Worm (Caenorhabditis elegans) whole organism, L4 larva: Measurements from ENCODE around the gene C03G5.14.
A peak's percentile ranks its signal among the peaks of the same experiment; 100 is the strongest.

ENCODE experiments used
- F10B5.3 ChIP-seq: sonication (generic microtip); optimal IDR thresholded peaks from 2 replicates; lab custom pipeline; 2016; ENCODE audit warnings: mild to moderate bottlenecking, missing genetic modification characterization, missing compliant biosample characterization
- F44E2.7 ChIP-seq: fragments of 200-800 bp; sonication (Bioruptor generic); IDR thresholded peaks from 2 replicates; pipeline ENCODE4 v2.1.2; 2022; ENCODE audit warnings: missing genetic modification characterization, missing compliant biosample characterization
- Y48G9A.11 ChIP-seq: fragments of 200-800 bp; sonication (Bioruptor generic); IDR thresholded peaks from 2 replicates; pipeline ENCODE4 v1.3.6; 2022; ENCODE audit warnings: missing genetic modification reagents, missing genetic modification characterization, missing compliant biosample characterization
- Y75B8A.6 ChIP-seq: fragments of 200-800 bp; sonication (Bioruptor generic); IDR thresholded peaks from 2 replicates; pipeline ENCODE4 v1.3.6; 2022; ENCODE audit warnings: missing genetic modification reagents, missing genetic modification characterization, missing compliant biosample characterization
- ZK337.2 ChIP-seq: fragments of 200-800 bp; sonication (Bioruptor generic); IDR thresholded peaks from 2 replicates; pipeline ENCODE4 v1.3.6; 2022; ENCODE audit warnings: missing genetic modification reagents, missing genetic modification characterization, missing compliant biosample characterization
- ZK546.5 ChIP-seq, 2 experiments: sonication (generic microtip); optimal IDR thresholded peaks; 2 replicates each; lab custom pipeline; 2017; ENCODE audit warnings: missing biosample characterization in 2 of 2, missing genetic modification characterization in 2 of 2
- aha-1 ChIP-seq: fragments of 150-350 bp; peaks from one replicate; lab custom pipeline; 2014; ENCODE audit warnings: missing biosample characterization, missing genetic modification characterization
- ama-1 ChIP-seq: fragments of 150-350 bp; optimal IDR thresholded peaks from 2 replicates; lab custom pipeline; 2014; ENCODE audit warnings: inconsistent platforms, mixed read lengths
- ceh-20 ChIP-seq: fragments of 200-800 bp; sonication (Bioruptor generic); IDR thresholded peaks from 2 replicates; pipeline ENCODE4 v1.3.6; 2022; ENCODE audit warnings: missing genetic modification reagents, missing genetic modification characterization, missing compliant biosample characterization
- ceh-32 ChIP-seq: sonication (generic microtip); optimal IDR thresholded peaks from 2 replicates; lab custom pipeline; 2016; ENCODE audit warnings: mild to moderate bottlenecking, missing genetic modification characterization, missing compliant biosample characterization; ENCODE audit not compliant: poor library complexity
- ceh-62 ChIP-seq: sonication (generic microtip); optimal IDR thresholded peaks from 2 replicates; lab custom pipeline; 2017; ENCODE audit warnings: missing biosample characterization, missing genetic modification characterization
- ces-1 ChIP-seq: fragments of 150-350 bp; sonication (generic microtip); optimal IDR thresholded peaks from 4 replicates; lab custom pipeline; 2014; ENCODE audit warnings: missing biosample characterization, missing genetic modification reagents, missing genetic modification characterization
- daf-19 ChIP-seq: fragments of 200-800 bp; sonication (Bioruptor generic); conservative IDR thresholded peaks from 2 replicates; pipeline ENCODE4 v1.3.6; 2022; ENCODE audit warnings: missing genetic modification characterization, missing compliant biosample characterization
- daf-8 ChIP-seq: fragments of 200-800 bp; sonication (Bioruptor generic); IDR thresholded peaks from 2 replicates; pipeline ENCODE4 v1.3.6; 2022; ENCODE audit warnings: missing genetic modification characterization, missing compliant biosample characterization
- dmd-6 ChIP-seq: fragments of 200-800 bp; sonication (Bioruptor generic); IDR thresholded peaks from 2 replicates; pipeline ENCODE4 v1.3.6; 2022; ENCODE audit warnings: missing genetic modification reagents, missing genetic modification characterization, missing compliant biosample characterization
- dpl-1 ChIP-seq: fragments of 150-350 bp; optimal IDR thresholded peaks from 2 replicates; lab custom pipeline; 2014; ENCODE audit warnings: missing biosample characterization, missing genetic modification reagents, missing genetic modification characterization
- duxl-1 ChIP-seq: sonication (generic microtip); optimal IDR thresholded peaks from 2 replicates; lab custom pipeline; 2016; ENCODE audit warnings: mild to moderate bottlenecking, missing genetic modification characterization, moderate library complexity, missing compliant biosample characterization; ENCODE audit not compliant: poor library complexity
- egl-27 ChIP-seq: sonication (generic microtip); optimal IDR thresholded peaks from 3 replicates; lab custom pipeline; 2017; ENCODE audit warnings: missing biosample characterization, missing genetic modification reagents, missing genetic modification characterization
- fos-1 ChIP-seq: fragments of 150-350 bp; optimal IDR thresholded peaks from 2 replicates; lab custom pipeline; 2014; ENCODE audit warnings: missing biosample characterization, missing genetic modification characterization
- hlh-11 ChIP-seq: fragments of 200-800 bp; sonication (Bioruptor generic); optimal IDR thresholded peaks from 2 replicates; lab custom pipeline; 2018; ENCODE audit warnings: mild to moderate bottlenecking, missing genetic modification characterization, missing compliant biosample characterization
- lin-13 ChIP-seq: fragments of 150-350 bp; optimal IDR thresholded peaks from 2 replicates; lab custom pipeline; 2014; ENCODE audit warnings: missing biosample characterization, missing genetic modification reagents, missing genetic modification characterization
- lin-15B ChIP-seq: fragments of 150-350 bp; sonication (generic microtip); optimal IDR thresholded peaks from 3 replicates; lab custom pipeline; 2014; ENCODE audit warnings: missing biosample characterization, missing genetic modification characterization
- mdl-1 ChIP-seq, 2 experiments: fragments of 150-350 bp in 1 of 2; sonication (generic microtip) in 1 of 2; optimal IDR thresholded peaks; 2 replicates each; lab custom pipeline; 2014 to 2017; ENCODE audit warnings: missing biosample characterization in 2 of 2, missing genetic modification characterization in 2 of 2
- mdt-29 ChIP-seq: fragments of 200-800 bp; sonication (Bioruptor generic); IDR thresholded peaks from 2 replicates; pipeline ENCODE4 v1.3.6; 2022; ENCODE audit warnings: missing genetic modification reagents, missing genetic modification characterization, missing compliant biosample characterization
- nhr-11 ChIP-seq: fragments of 150-350 bp; optimal IDR thresholded peaks from 2 replicates; lab custom pipeline; 2014; ENCODE audit warnings: missing biosample characterization, missing genetic modification characterization
- nhr-111 ChIP-seq: fragments of 200-800 bp; sonication (Bioruptor generic); optimal IDR thresholded peaks from 2 replicates; lab custom pipeline; 2018; ENCODE audit warnings: mild to moderate bottlenecking, missing genetic modification characterization, missing compliant biosample characterization
- nhr-25 ChIP-seq: sonication (generic microtip); optimal IDR thresholded peaks from 2 replicates; lab custom pipeline; 2017; ENCODE audit warnings: missing genetic modification characterization, mild to moderate bottlenecking, missing compliant biosample characterization, antibody characterized with exemption, moderate library complexity, borderline replicate concordance; ENCODE audit not compliant: insufficient read depth
- nhr-28 ChIP-seq: fragments of 150-350 bp; optimal IDR thresholded peaks from 2 replicates; lab custom pipeline; 2014; ENCODE audit warnings: missing biosample characterization, missing genetic modification characterization
- nhr-41 ChIP-seq: fragments of 200-800 bp; sonication (Bioruptor generic); IDR thresholded peaks from 2 replicates; pipeline ENCODE4 v1.3.6; 2022; ENCODE audit warnings: missing genetic modification reagents, missing genetic modification characterization, missing compliant biosample characterization
- nhr-48 ChIP-seq: sonication (generic microtip); optimal IDR thresholded peaks from 2 replicates; lab custom pipeline; 2016; ENCODE audit warnings: mild to moderate bottlenecking, missing genetic modification characterization, missing compliant biosample characterization
- nhr-76 ChIP-seq: fragments of 150-350 bp; optimal IDR thresholded peaks from 2 replicates; lab custom pipeline; 2014; ENCODE audit warnings: missing biosample characterization, missing genetic modification characterization
- nhr-77 ChIP-seq: fragments of 150-350 bp; optimal IDR thresholded peaks from 2 replicates; lab custom pipeline; 2014; ENCODE audit warnings: missing biosample characterization, missing genetic modification characterization
- pha-4 ChIP-seq, 2 experiments: fragments of 150-350 bp in 1 of 2; fragments of 200-800 bp in 1 of 2; sonication (Bioruptor generic) in 1 of 2; IDR thresholded peaks in 1 of 2; optimal IDR thresholded peaks in 1 of 2; 2 replicates each; pipeline versions ENCODE4 v1.3.6 to Lab custom; 2014 to 2022; ENCODE audit warnings: missing genetic modification characterization in 2 of 2, missing genetic modification reagents in 2 of 2, missing biosample characterization in 1 of 2, missing compliant biosample characterization in 1 of 2
- pqm-1 ChIP-seq: sonication (generic microtip); optimal IDR thresholded peaks from 2 replicates; lab custom pipeline; 2017; ENCODE audit warnings: missing biosample characterization, missing genetic modification characterization
- saeg-2 ChIP-seq: fragments of 200-800 bp; sonication (Bioruptor generic); IDR thresholded peaks from 2 replicates; pipeline ENCODE4 v1.3.6; 2022; ENCODE audit warnings: missing genetic modification reagents, missing genetic modification characterization, missing compliant biosample characterization
- set-16 ChIP-seq: fragments of 200-800 bp; sonication (Bioruptor generic); IDR thresholded peaks from 2 replicates; pipeline ENCODE4 v1.3.6; 2022; ENCODE audit warnings: missing genetic modification reagents, missing genetic modification characterization, missing compliant biosample characterization
- snpc-1.2 ChIP-seq: fragments of 200-800 bp; sonication (Bioruptor generic); IDR thresholded peaks from 2 replicates; pipeline ENCODE4 v1.3.6; 2022; ENCODE audit warnings: missing genetic modification reagents, missing genetic modification characterization, missing compliant biosample characterization
- spr-3 ChIP-seq: fragments of 200-800 bp; sonication (Bioruptor generic); optimal IDR thresholded peaks from 2 replicates; lab custom pipeline; 2018; ENCODE audit warnings: mild to moderate bottlenecking, missing genetic modification characterization, missing compliant biosample characterization
- unc-130 ChIP-seq: sonication (generic microtip); optimal IDR thresholded peaks from 2 replicates; lab custom pipeline; 2016; ENCODE audit warnings: missing genetic modification reagents, missing genetic modification characterization, missing compliant biosample characterization
- zag-1 ChIP-seq: fragments of 150-350 bp; optimal IDR thresholded peaks from 2 replicates; lab custom pipeline; 2014; ENCODE audit warnings: missing biosample characterization, missing genetic modification characterization
- zip-11 ChIP-seq: fragments of 200-800 bp; sonication (Bioruptor generic); IDR thresholded peaks from 2 replicates; pipeline ENCODE4 v1.3.6; 2022; ENCODE audit warnings: missing genetic modification characterization, missing compliant biosample characterization
- zip-2 ChIP-seq: fragments of 150-350 bp; optimal IDR thresholded peaks from 2 replicates; lab custom pipeline; 2014; ENCODE audit warnings: missing biosample characterization, missing genetic modification characterization

C03G5.14 gene

DNA sequence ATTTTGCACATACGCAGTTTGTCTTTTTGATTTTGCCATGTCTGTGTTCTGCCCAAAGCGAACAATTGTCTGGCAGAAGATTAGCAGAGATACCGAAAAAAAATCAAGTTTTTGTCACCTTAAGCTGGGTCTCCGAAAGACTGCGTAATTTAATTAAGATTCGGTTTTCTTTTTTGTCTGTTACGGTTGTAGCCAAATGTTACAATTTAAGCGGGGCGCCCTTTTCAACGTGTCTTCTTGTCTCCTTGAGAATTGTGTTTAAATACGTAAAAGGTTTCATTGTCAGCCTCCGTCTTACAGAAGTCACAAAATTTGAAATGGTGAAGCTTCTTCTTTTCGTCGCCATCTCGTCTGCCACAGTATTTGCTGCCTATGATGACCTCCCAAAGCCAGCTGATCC, 22.0 kb upstream of the C03G5.14 start, which contains the start of gene grd-14:
grd-14 (plus strand) TSS at position 301 of the 400 bp plus-strand sequence.
- TF ChIP-seq aha-1 (peak; percentile 13), nhr-28 (tag; lab: Kevin White, UChicago) (no peak)

DNA sequence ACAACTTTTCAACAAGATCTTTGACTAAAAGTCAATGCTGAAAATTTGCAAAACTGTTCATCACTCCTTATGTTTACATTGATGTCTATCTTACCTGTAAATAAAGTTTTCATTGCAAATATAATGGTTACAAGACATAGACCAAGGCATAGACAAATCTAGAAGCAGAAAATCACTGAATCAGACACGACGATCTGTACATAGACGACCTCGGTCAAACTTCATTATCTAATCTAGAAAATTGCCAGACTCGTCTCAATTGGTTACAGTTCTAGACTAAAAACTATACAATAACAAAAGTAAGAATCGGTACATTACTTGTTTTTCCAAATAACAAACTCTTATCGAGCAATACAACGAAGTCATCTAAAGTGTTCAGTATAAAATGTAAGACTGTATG, 20.8 kb upstream of the C03G5.14 start, which contains the start of gene grd-4:
grd-4 (plus strand) TSS at position 301 of the 400 bp plus-strand sequence.
- TF ChIP-seq egl-27 (tag; lab: Kevin White, UChicago) (no peak), zag-1 (tag; lab: Kevin White, UChicago) (no peak), unc-130 (GFP tag; lab: Kevin White, UChicago) (no peak), nhr-111 (no peak), aha-1 (no peak), nhr-11 (no peak), ceh-32 (tag; lab: Kevin White, UChicago) (no peak), spr-3 (GFP tag; lab: Kevin White, UChicago) (no peak), ZK337.2 (GFP tag; lab: Robert Waterston, UW) (no peak), dmd-6 (GFP tag; lab: Robert Waterston, UW) (no peak), daf-8 (GFP tag; lab: Robert Waterston, UW) (no peak), ces-1 (GFP tag; lab: Kevin White, UChicago) (no peak), ZK546.5 (tag; optimal IDR thresholded peaks at IDR 0.05; lab: Kevin White, UChicago) (no peak), ceh-20 (GFP tag; lab: Robert Waterston, UW) (no peak)

DNA sequence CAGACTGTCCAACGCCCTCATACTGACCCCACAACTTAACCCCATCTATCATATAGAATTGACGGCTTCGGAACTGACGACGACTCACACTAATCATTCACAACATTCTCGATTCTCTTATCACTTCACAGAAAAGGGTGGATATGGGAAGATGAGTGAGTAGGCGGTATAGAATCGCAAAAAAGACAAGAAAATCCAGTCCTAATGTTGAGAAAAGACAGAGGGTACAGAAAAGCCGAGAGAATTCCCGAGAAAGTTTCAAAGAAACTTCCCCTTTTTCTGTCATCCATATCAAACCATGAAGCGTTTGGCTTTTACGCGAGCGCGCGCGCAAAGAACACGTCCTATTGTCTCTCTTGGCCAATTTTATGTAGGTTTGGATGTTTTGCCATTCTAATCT, 17.5 kb upstream of the C03G5.14 start:
- TF ChIP-seq zip-11 (GFP tag; lab: Robert Waterston, UW) (no peak), nhr-77 (tag; lab: Kevin White, UChicago) (no peak), aha-1 (peak; percentile 56), Y48G9A.11 (GFP tag; lab: Robert Waterston, UW) (no peak), hlh-11 (tag; lab: Kevin White, UChicago) (peak; percentile 28), pqm-1 (tag; lab: Kevin White, UChicago) (no peak), F10B5.3 (tag; lab: Kevin White, UChicago) (no peak), nhr-41 (GFP tag; lab: Robert Waterston, UW) (no peak), ZK546.5 (tag; optimal IDR thresholded peaks at IDR 0.05; lab: Kevin White, UChicago) (no peak), fos-1 (no peak), saeg-2 (no peak), snpc-1.2 (GFP tag; lab: Robert Waterston, UW) (no peak), lin-13 (GFP tag; lab: Kevin White, UChicago) (no peak), zip-2 (tag; lab: Kevin White, UChicago) (no peak), nhr-76 (no peak), mdl-1 (tag; optimal IDR thresholded peaks at IDR 0.05; lab: Kevin White, UChicago) (peak in 1 of 2 experiments; percentile 28)
- TF ChIP-seq, all 104 proteins: peak for 3

DNA sequence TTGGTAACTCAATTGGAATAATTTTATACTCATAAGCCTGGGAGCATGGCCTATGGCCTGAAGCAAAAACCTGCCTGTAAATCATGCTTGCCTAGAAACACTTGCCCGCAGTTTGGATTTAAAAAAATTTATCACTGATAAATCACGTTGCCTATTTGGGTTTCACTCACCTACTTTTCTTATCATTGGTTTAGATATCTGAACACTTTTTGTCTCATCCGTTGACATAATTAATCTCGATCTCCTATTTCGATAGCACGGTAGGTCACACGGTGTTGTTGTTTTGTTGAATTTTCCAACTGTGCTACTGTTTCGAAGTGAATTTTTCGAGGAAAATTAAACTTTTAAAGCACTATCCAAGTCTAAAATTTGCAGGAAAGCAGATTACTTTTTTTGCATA, 14.7 kb upstream of the C03G5.14 start:
- TF ChIP-seq lin-15B (tag; lab: Kevin White, UChicago) (no peak), Y48G9A.11 (GFP tag; lab: Robert Waterston, UW) (no peak), ceh-62 (tag; lab: Kevin White, UChicago) (no peak), pha-4 (GFP tag; IDR thresholded peaks at IDR 0.05; lab: Robert Waterston, UW) (no peak), pha-4 (tag; optimal IDR thresholded peaks at IDR 0.05; lab: Kevin White, UChicago) (no peak), nhr-25 (tag; lab: Kevin White, UChicago) (no peak), nhr-48 (no peak), F44E2.7 (no peak), ama-1 (no peak), mdt-29 (GFP tag; lab: Robert Waterston, UW) (no peak), Y75B8A.6 (no peak), dpl-1 (GFP tag; lab: Kevin White, UChicago) (no peak), set-16 (GFP tag; lab: Robert Waterston, UW) (no peak), daf-19 (GFP tag; lab: Robert Waterston, UW) (no peak), duxl-1 (tag; lab: Kevin White, UChicago) (no peak)
- TF ChIP-seq, all 104 proteins: peak for 0
